Fruit fly (Drosophila melanogaster): ENCODE results near the gene CG9114.

Gene CG9114

dm6 chrX:15333066-15333874, at the start of gene CG9114, which contains the start of gene HDAC6 (continued):
- TF ChIP-seq fkh (GFP tag; optimal IDR thresholded peaks at IDR 0.05) = peak; percentile 68
- TF ChIP-seq CG3032 (tag; optimal IDR thresholded peaks at IDR 0.05) = no peak
- TF ChIP-seq CG15336 (GFP tag; IDR thresholded peaks at IDR 0.05) = no peak
- TF ChIP-seq CG10669 (GFP tag; optimal IDR thresholded peaks at IDR 0.05) = no peak
- no peak for TF ChIP-seq CG11762 (GFP tag; optimal IDR thresholded peaks at IDR 0.05; ENCODE audit: insufficient read depth)
- TF ChIP-seq Ets21C (GFP tag; optimal IDR thresholded peaks at IDR 0.05) = no peak
- TF ChIP-seq fd59A (GFP tag; optimal IDR thresholded peaks at IDR 0.05) = no peak
- TF ChIP-seq ss (GFP tag; optimal IDR thresholded peaks at IDR 0.05) = peak; percentile 3 to 9

dm6 chrX:15380207-15380606, 47.3 kb upstream of the CG9114 start:
- TF ChIP-seq lz (GFP tag; optimal IDR thresholded peaks at IDR 0.05) (no peak), CG3032 (tag; optimal IDR thresholded peaks at IDR 0.05) (no peak), Eip75B (GFP tag; optimal IDR thresholded peaks at IDR 0.05) (no peak), fkh (GFP tag; optimal IDR thresholded peaks at IDR 0.05) (no peak), Sox15 (GFP tag; optimal IDR thresholded peaks at IDR 0.05) (no peak), vri (GFP tag; optimal IDR thresholded peaks at IDR 0.05) (no peak), salr (GFP tag; optimal IDR thresholded peaks at IDR 0.05) (no peak)

- TF ChIP-seq CG10669 (GFP tag; optimal IDR thresholded peaks at IDR 0.05) = no peak
- no peak for TF ChIP-seq achi (GFP tag; optimal IDR thresholded peaks at IDR 0.05)
- no peak for TF ChIP-seq fd59A (GFP tag; optimal IDR thresholded peaks at IDR 0.05)
- TF ChIP-seq CG16779 (tag; optimal IDR thresholded peaks at IDR 0.05) = no peak
- no peak for TF ChIP-seq fd85E (GFP tag; optimal IDR thresholded peaks at IDR 0.05)
- no peak for TF ChIP-seq Smox (GFP tag; optimal IDR thresholded peaks at IDR 0.05)
- no peak for TF ChIP-seq Lpt (GFP tag; optimal IDR thresholded peaks at IDR 0.05)
- no peak for TF ChIP-seq pdm3 (GFP tag; optimal IDR thresholded peaks at IDR 0.05)
- TF ChIP-seq Eip75B (GFP tag; optimal IDR thresholded peaks at IDR 0.05) = no peak
- TF ChIP-seq CG11762 (GFP tag; optimal IDR thresholded peaks at IDR 0.05; ENCODE audit: insufficient read depth) = no peak
- no peak for TF ChIP-seq CG11902 (GFP tag; optimal IDR thresholded peaks at IDR 0.05)
- TF ChIP-seq Ets21C (GFP tag; optimal IDR thresholded peaks at IDR 0.05) = no peak
- TF ChIP-seq spab (GFP tag; optimal IDR thresholded peaks at IDR 0.05) = no peak
Observed at dm6 chrX:15379014-15379491, 46.1 kb upstream of the CG9114 start, which contains the start of gene acj6. TSS of gene acj6 (minus strand) at chrX:15379064.

dm6 chrX:15370103-15370502, 37.1 kb upstream of the CG9114 start:
- TF ChIP-seq Sox15 (GFP tag; optimal IDR thresholded peaks at IDR 0.05) = no peak
- no peak for TF ChIP-seq CG8319 (GFP tag; optimal IDR thresholded peaks at IDR 0.05)
- no peak for TF ChIP-seq topi (GFP tag; optimal IDR thresholded peaks at IDR 0.05)
- no peak for TF ChIP-seq salr (GFP tag; optimal IDR thresholded peaks at IDR 0.05)
- no peak for TF ChIP-seq pdm3 (GFP tag; optimal IDR thresholded peaks at IDR 0.05)
- TF ChIP-seq CG6854 (GFP tag; optimal IDR thresholded peaks at IDR 0.05) = no peak
- TF ChIP-seq Sox14 (GFP tag; optimal IDR thresholded peaks at IDR 0.05) = no peak
- no peak for TF ChIP-seq CG1621 (tag; optimal IDR thresholded peaks at IDR 0.05)
- TF ChIP-seq CG6276 (GFP tag; optimal IDR thresholded peaks at IDR 0.05) = no peak
- TF ChIP-seq Blimp-1 (GFP tag; optimal IDR thresholded peaks at IDR 0.05) = no peak
- no peak for TF ChIP-seq Gug (GFP tag; IDR thresholded peaks at IDR 0.05)
- no peak for TF ChIP-seq CG3032 (tag; optimal IDR thresholded peaks at IDR 0.05)
- no peak for TF ChIP-seq CG32006 (GFP tag; optimal IDR thresholded peaks at IDR 0.05)
- TF ChIP-seq CG6808 (GFP tag; optimal IDR thresholded peaks at IDR 0.05) = no peak
- TF ChIP-seq CG10631 (GFP tag; optimal IDR thresholded peaks at IDR 0.05) = no peak
- TF ChIP-seq CG16779 (tag; optimal IDR thresholded peaks at IDR 0.05) = no peak
- TF ChIP-seq eg (GFP tag; IDR thresholded peaks at IDR 0.05) = no peak
- no peak for TF ChIP-seq CG8119 (GFP tag; IDR thresholded peaks at IDR 0.05)
- no peak for TF ChIP-seq CG11762 (GFP tag; optimal IDR thresholded peaks at IDR 0.05; ENCODE audit: insufficient read depth)

All from whole organism, prepupa.